Worm (Caenorhabditis elegans): ENCODE data around the gene mrpl-37.

DNA sequence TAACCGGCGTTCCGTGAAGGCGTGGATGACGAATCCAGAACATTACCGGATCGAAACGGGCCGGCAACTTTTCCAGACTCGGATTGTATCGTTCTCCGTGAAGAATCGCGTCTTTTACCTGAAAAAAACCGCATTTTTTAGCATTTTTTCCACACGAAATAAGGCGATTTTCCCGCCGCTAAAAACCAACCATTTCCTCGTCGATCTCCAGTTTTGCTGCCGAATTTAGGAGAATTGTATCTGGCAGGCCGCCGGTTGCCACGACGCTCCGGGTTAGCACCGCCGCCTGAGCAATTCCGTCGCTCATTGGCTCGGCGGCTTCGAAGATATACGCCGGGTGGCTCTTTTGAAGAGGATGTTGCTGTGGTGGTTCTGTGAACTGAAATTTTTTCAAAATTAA is 473 bp downstream of the mrpl-37 start:
- TF ChIP-seq nhr-12 (tag; optimal IDR thresholded peaks at IDR 0.05): no peak
- TF ChIP-seq tbx-2 (tag; optimal IDR thresholded peaks at IDR 0.05): no peak
- no peak for TF ChIP-seq pqm-1 (tag; optimal IDR thresholded peaks at IDR 0.05)
- TF ChIP-seq elt-2 (tag; optimal IDR thresholded peaks at IDR 0.05): no peak
- TF ChIP-seq nhr-43 (tag; optimal IDR thresholded peaks at IDR 0.05; ENCODE audit: poor library complexity, severe bottlenecking): no peak
- no peak for TF ChIP-seq elt-3 (tag; optimal IDR thresholded peaks at IDR 0.05)

Data from whole organism, L3 larva.